Fruit fly (Drosophila melanogaster): ENCODE results near the gene TyrRII.

- TF ChIP-seq fru (GFP tag; optimal IDR thresholded peaks at IDR 0.05) (no peak), Hnf4 (GFP tag; optimal IDR thresholded peaks at IDR 0.05) (no peak), brk (GFP tag; optimal IDR thresholded peaks at IDR 0.05) (no peak), foxo (GFP tag; optimal IDR thresholded peaks at IDR 0.05) (no peak), Abd-B (GFP tag; optimal IDR thresholded peaks at IDR 0.05) (no peak), CG32264 (GFP tag; optimal IDR thresholded peaks at IDR 0.05) (no peak), h (GFP tag; optimal IDR thresholded peaks at IDR 0.05) (no peak), br (GFP tag; optimal IDR thresholded peaks at IDR 0.05) (no peak), sv (GFP tag; optimal IDR thresholded peaks at IDR 0.05) (no peak), N (GFP tag; optimal IDR thresholded peaks at IDR 0.05) (no peak), pan (optimal IDR thresholded peaks at IDR 0.05) (no peak), Mio (GFP tag; optimal IDR thresholded peaks at IDR 0.05) (no peak), OdsH (GFP tag; optimal IDR thresholded peaks at IDR 0.05) (no peak), Myc (optimal IDR thresholded peaks at IDR 0.05) (no peak)
Observed at dm6 chr3R:17776104-17776589, 39.7 kb downstream of the TyrRII start.

All from whole organism, wandering third instar larva.